Worm (Caenorhabditis elegans) whole organism, L2 larva: Measurements from ENCODE around the gene Y52E8A.1.

ENCODE experiments used
- F13H6.1 ChIP-seq: sonication (generic microtip); optimal IDR thresholded peaks from 2 replicates; lab custom pipeline; 2016; ENCODE audit warnings: missing genetic modification characterization, missing compliant biosample characterization
- mdl-1 ChIP-seq, 2 experiments: fragments of 150-350 bp in 1 of 2; sonication (generic microtip) in 1 of 2; optimal IDR thresholded peaks; 2 replicates each; lab custom pipeline; 2017; ENCODE audit warnings: missing biosample characterization in 2 of 2, missing genetic modification characterization in 2 of 2
- sem-4 ChIP-seq: fragments of 150-350 bp; optimal IDR thresholded peaks from 2 replicates; lab custom pipeline; 2014; ENCODE audit warnings: missing biosample characterization, missing genetic modification reagents, missing genetic modification characterization
- sma-9 ChIP-seq, 2 experiments: fragments of 150-350 bp in 1 of 2; sonication (generic microtip) in 1 of 2; optimal IDR thresholded peaks; 2 replicates each; lab custom pipeline; 2014 to 2016; ENCODE audit warnings: missing genetic modification characterization in 2 of 2, mild to moderate bottlenecking in 1 of 2, missing biosample characterization in 1 of 2, missing compliant biosample characterization in 1 of 2, missing genetic modification reagents in 1 of 2, moderate library complexity in 1 of 2
- unc-62 ChIP-seq: fragments of 150-350 bp; optimal IDR thresholded peaks from 2 replicates; lab custom pipeline; 2014; ENCODE audit warnings: missing biosample characterization, missing genetic modification reagents, missing genetic modification characterization

DNA sequence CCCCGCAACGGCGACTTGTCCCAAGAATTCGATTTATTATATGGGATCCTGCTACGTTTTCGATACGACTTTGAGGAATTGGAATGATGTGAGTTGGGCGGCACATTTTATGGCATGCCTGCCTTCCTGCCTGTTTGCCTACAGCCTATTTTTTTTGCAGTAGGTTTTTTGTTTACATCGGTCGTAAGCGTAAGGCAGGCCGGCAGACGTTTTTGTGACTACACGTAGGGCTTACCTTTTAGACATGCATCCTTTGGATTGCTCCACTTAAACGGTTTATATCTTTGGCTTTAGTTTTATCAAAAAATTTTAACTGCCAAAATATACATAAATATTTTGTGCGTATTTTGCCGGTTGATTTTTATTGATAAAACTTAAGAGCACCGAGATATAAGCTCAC, 37.4 kb downstream of the Y52E8A.1 start:
- no peak for TF ChIP-seq sma-9 (GFP tag; optimal IDR thresholded peaks at IDR 0.05; lab: Kevin White, UChicago)
- no peak for TF ChIP-seq sma-9 (tag; optimal IDR thresholded peaks at IDR 0.05; lab: Kevin White, UChicago)
- no peak for TF ChIP-seq F13H6.1
- TF ChIP-seq sem-4 (tag; lab: Kevin White, UChicago), result no peak
- TF ChIP-seq unc-62 (GFP tag; lab: Kevin White, UChicago), result no peak
- TF ChIP-seq mdl-1 (tag; optimal IDR thresholded peaks at IDR 0.05; lab: Kevin White, UChicago), result no peak
